Fruit fly (Drosophila melanogaster): Measurements from ENCODE around the gene CG7194.

CG7194 gene

DNA sequence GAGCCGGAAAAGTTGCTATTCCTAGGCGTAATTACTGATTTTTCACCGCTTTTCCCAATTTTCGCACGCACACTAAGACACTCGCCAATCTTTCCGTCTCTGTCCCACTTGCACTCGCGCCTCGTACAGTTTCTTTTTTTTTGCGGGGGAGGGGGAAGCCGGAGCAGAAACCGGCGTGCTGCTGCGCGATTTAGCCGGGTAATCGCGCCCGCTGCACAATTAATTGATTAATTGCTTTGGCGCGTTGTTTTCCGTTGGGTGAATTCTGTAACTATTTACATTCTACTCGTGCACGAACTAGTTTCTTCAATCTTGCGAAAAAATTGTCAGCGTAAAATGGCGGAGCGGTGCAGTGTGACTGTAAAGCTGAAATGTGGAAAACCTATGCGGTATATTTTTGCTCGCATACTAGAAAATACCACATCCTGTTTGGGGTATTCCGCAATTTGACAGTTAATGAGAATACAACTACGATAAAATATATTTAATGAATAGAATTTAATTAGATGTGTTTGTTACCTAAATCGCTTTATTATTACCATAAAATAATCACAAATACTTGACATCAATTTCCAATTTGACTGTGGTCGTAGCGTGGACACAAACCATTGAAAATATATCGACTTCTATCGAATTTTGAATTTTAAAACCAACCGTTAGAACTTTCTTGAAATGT, 11.4 kb upstream of the CG7194 start, which contains the start of gene Cpsf6 (continued):
- TF ChIP-seq Bgb (GFP tag; IDR thresholded peaks at IDR 0.05; ENCODE audit: partially characterized antibody) (peak; percentile 31; the same call in 1 of the 2 replicates), sqz (GFP tag; optimal IDR thresholded peaks at IDR 0.05) (peak; percentile 74), CG1832 (GFP tag; optimal IDR thresholded peaks at IDR 0.05) (peak; percentile 88), Antp (GFP tag; optimal IDR thresholded peaks at IDR 0.05) (no peak), CG6272 (GFP tag; IDR thresholded peaks at IDR 0.05) (0 out of 2 replicates have a peak, but pooled peaks have one; percentile 11), CG32532 (GFP tag; IDR thresholded peaks at IDR 0.05) (peak; percentile 72), Sry-δ (GFP tag; optimal IDR thresholded peaks at IDR 0.05) (peak; percentile 41), sug (tag; optimal IDR thresholded peaks at IDR 0.05) (peak; percentile 68), trem (tag; optimal IDR thresholded peaks at IDR 0.05) (peak; percentile 87), pzg (GFP tag; optimal IDR thresholded peaks at IDR 0.05) (peak; percentile 79), Chrac-16 (GFP tag; optimal IDR thresholded peaks at IDR 0.05) (peak; percentile 61), Myb (GFP tag; optimal IDR thresholded peaks at IDR 0.05) (peak; percentile 94), MTF-1 (GFP tag; optimal IDR thresholded peaks at IDR 0.05; ENCODE audit: borderline replicate concordance) (no peak), Sin3A (optimal IDR thresholded peaks at IDR 0.05) (peak; percentile 83), bowl (GFP tag; IDR thresholded peaks at IDR 0.05) (no peak), CG17328 (GFP tag; IDR thresholded peaks at IDR 0.05) (peak; percentile 76), CG2199 (GFP tag; IDR thresholded peaks at IDR 0.05) (no peak), fd3F (GFP tag; optimal IDR thresholded peaks at IDR 0.05) (peak; percentile 62), Xbp1 (GFP tag; optimal IDR thresholded peaks at IDR 0.05) (peak; percentile 64), cg (GFP tag; optimal IDR thresholded peaks at IDR 0.05) (peak; percentile 97), CG31224 (GFP tag; IDR thresholded peaks at IDR 0.05) (peak; percentile 53), eve (GFP tag; optimal IDR thresholded peaks at IDR 0.05) (no peak), CG13296 (GFP tag; optimal IDR thresholded peaks at IDR 0.05) (peak; percentile 57), CG6689 (GFP tag; IDR thresholded peaks at IDR 0.05) (peak; percentile 50), aop (GFP tag; IDR thresholded peaks at IDR 0.05) (no peak), lab (GFP tag; optimal IDR thresholded peaks at IDR 0.05) (peak; percentile 63), sob (GFP tag; IDR thresholded peaks at IDR 0.05) (peak; percentile 58), CG13624 (GFP tag; optimal IDR thresholded peaks at IDR 0.05) (no peak), CG17361 (GFP tag; IDR thresholded peaks at IDR 0.05) (peak; percentile 64; the same call in 2 of the 3 replicates), mirr (GFP tag; optimal IDR thresholded peaks at IDR 0.05) (peak; percentile 31), Vsx1 (GFP tag; optimal IDR thresholded peaks at IDR 0.05) (peak; percentile 8), Xrp1 (GFP tag; IDR thresholded peaks at IDR 0.05) (peak; percentile 77), gem (tag; optimal IDR thresholded peaks at IDR 0.05) (peak; percentile 79), fd102C (GFP tag; optimal IDR thresholded peaks at IDR 0.05) (peak; percentile 5), HLH3B (GFP tag; IDR thresholded peaks at IDR 0.05) (peak; percentile 58), otp (GFP tag; IDR thresholded peaks at IDR 0.05) (no peak), gsb-n (tag; optimal IDR thresholded peaks at IDR 0.05) (peak; percentile 49), Hand (GFP tag; optimal IDR thresholded peaks at IDR 0.05) (no peak), Atf3 (GFP tag; optimal IDR thresholded peaks at IDR 0.05) (peak; percentile 37), ken (GFP tag; IDR thresholded peaks at IDR 0.05) (peak; percentile 43; the same call in 1 of the 3 replicates), HLH54F (GFP tag; optimal IDR thresholded peaks at IDR 0.05) (no peak), CG8478 (optimal IDR thresholded peaks at IDR 0.05) (peak; percentile 88), hkb (optimal IDR thresholded peaks at IDR 0.05) (no peak), hkb (GFP tag; IDR thresholded peaks at IDR 0.05) (peak; percentile 48), chinmo (GFP tag; IDR thresholded peaks at IDR 0.05; ENCODE audit: partially characterized antibody) (peak; percentile 56; the same call in 1 of the 4 replicates), CG33213 (GFP tag; optimal IDR thresholded peaks at IDR 0.05) (peak; percentile 6), cato (GFP tag; optimal IDR thresholded peaks at IDR 0.05; ENCODE audit: borderline replicate concordance) (peak; percentile 19), knrl (GFP tag; IDR thresholded peaks at IDR 0.05; ENCODE audit: partially characterized antibody) (no peak), CG15269 (tag; optimal IDR thresholded peaks at IDR 0.05) (peak; percentile 74), CG30403 (GFP tag; optimal IDR thresholded peaks at IDR 0.05) (peak; percentile 70), vvl (GFP tag; IDR thresholded peaks at IDR 0.05) (peak; percentile 78)

Measured in whole organism, embryonic.